Worm (Caenorhabditis elegans): Measurements from ENCODE around the gene thoc-2.

Gene thoc-2

ce11 chrIII:6348578-6348977 lies 19.3 kb upstream of the thoc-2 start (continued):
- TF ChIP-seq nhr-42 (GFP tag; IDR thresholded peaks at IDR 0.05) (no peak), pha-4 (GFP tag; IDR thresholded peaks at IDR 0.05) (no peak), pha-4 (tag; optimal IDR thresholded peaks at IDR 0.05) (no peak), nhr-6 (tag; optimal IDR thresholded peaks at IDR 0.05) (no peak), nhr-10 (tag; optimal IDR thresholded peaks at IDR 0.05) (no peak), nhr-237 (tag; optimal IDR thresholded peaks at IDR 0.05) (no peak), aly-2 (tag; optimal IDR thresholded peaks at IDR 0.05) (no peak), php-3 (GFP tag; IDR thresholded peaks at IDR 0.05) (no peak), madf-9 (GFP tag; conservative IDR thresholded peaks at IDR 0.05) (no peak), ztf-7 (tag; optimal IDR thresholded peaks at IDR 0.05) (no peak), ZK337.2 (GFP tag; IDR thresholded peaks at IDR 0.05) (no peak), dmd-6 (GFP tag; IDR thresholded peaks at IDR 0.05) (peak; percentile 36), ZK546.5 (tag; optimal IDR thresholded peaks at IDR 0.05) (no peak), lin-38 (GFP tag; IDR thresholded peaks at IDR 0.05) (no peak), zag-1 (tag; optimal IDR thresholded peaks at IDR 0.05) (no peak), ces-1 (GFP tag; optimal IDR thresholded peaks at IDR 0.05) (no peak), cey-2 (tag; optimal IDR thresholded peaks at IDR 0.05; ENCODE audit: borderline replicate concordance, insufficient read depth) (no peak), sdz-12 (GFP tag; optimal IDR thresholded peaks at IDR 0.05) (no peak), unc-39 (tag; optimal IDR thresholded peaks at IDR 0.05) (no peak), zip-11 (GFP tag; IDR thresholded peaks at IDR 0.05) (no peak), mdl-1 (tag; optimal IDR thresholded peaks at IDR 0.05) (peak in 1 of 2 experiments; percentile 73), snpc-1.2 (GFP tag; IDR thresholded peaks at IDR 0.05) (no peak), ceh-44 (GFP tag; IDR thresholded peaks at IDR 0.05) (no peak), zfp-3 (GFP tag; conservative IDR thresholded peaks at IDR 0.05) (no peak), rbr-2 (tag; optimal IDR thresholded peaks at IDR 0.05) (peak; percentile 37), ama-1 (optimal IDR thresholded peaks at IDR 0.05) (no peak), daf-12 (tag; optimal IDR thresholded peaks at IDR 0.05) (no peak), gei-8 (GFP tag; optimal IDR thresholded peaks at IDR 0.05) (no peak), lsy-2 (tag; optimal IDR thresholded peaks at IDR 0.05) (peak in 1 of 2 experiments; percentile 66), T20F7.1 (GFP tag; optimal IDR thresholded peaks at IDR 0.05) (no peak), fkh-10 (GFP tag; optimal IDR thresholded peaks at IDR 0.05) (peak; percentile 69), nhr-25 (tag; optimal IDR thresholded peaks at IDR 0.05; ENCODE audit: borderline replicate concordance, insufficient read depth) (no peak), lin-39 (tag; optimal IDR thresholded peaks at IDR 0.05) (no peak), ctbp-1 (GFP tag; IDR thresholded peaks at IDR 0.05) (peak; percentile 73), saeg-2 (GFP tag; IDR thresholded peaks at IDR 0.05) (no peak), ceh-82 (tag; optimal IDR thresholded peaks at IDR 0.05) (no peak), lin-29 (GFP tag; IDR thresholded peaks at IDR 0.05) (no peak), D1046.2 (GFP tag; IDR thresholded peaks at IDR 0.05) (no peak), F49E8.2 (tag; optimal IDR thresholded peaks at IDR 0.05; ENCODE audit: borderline replicate concordance) (no peak), Y48G9A.11 (GFP tag; IDR thresholded peaks at IDR 0.05) (no peak), unc-62 (GFP tag; optimal IDR thresholded peaks at IDR 0.05 in 1 of 2) (peak in 1 of 2 experiments; percentile 45), unc-62 (tag; optimal IDR thresholded peaks at IDR 0.05) (no peak), nhr-111 (GFP tag; optimal IDR thresholded peaks at IDR 0.05) (no peak), nhr-28 (tag; optimal IDR thresholded peaks at IDR 0.05) (no peak), F10B5.3 (tag; optimal IDR thresholded peaks at IDR 0.05) (no peak), egl-43 (GFP tag; IDR thresholded peaks at IDR 0.05) (peak; percentile 67; the same call in 1 of the 2 replicates), mxl-2 (GFP tag; conservative IDR thresholded peaks at IDR 0.05) (no peak), daf-19 (GFP tag; conservative IDR thresholded peaks at IDR 0.05) (no peak), mxl-3 (GFP tag; optimal IDR thresholded peaks at IDR 0.05) (no peak), madf-5 (GFP tag; IDR thresholded peaks at IDR 0.05) (no peak), set-16 (GFP tag; IDR thresholded peaks at IDR 0.05) (peak; percentile 35; the same call in 1 of the 2 replicates), nhr-77 (tag; optimal IDR thresholded peaks at IDR 0.05) (no peak), egl-27 (tag; optimal IDR thresholded peaks at IDR 0.05) (no peak)

Measured in whole organism, L4 larva.